Fruit fly (Drosophila melanogaster): ENCODE data around the gene CG11714.

CG11714 gene

DNA sequence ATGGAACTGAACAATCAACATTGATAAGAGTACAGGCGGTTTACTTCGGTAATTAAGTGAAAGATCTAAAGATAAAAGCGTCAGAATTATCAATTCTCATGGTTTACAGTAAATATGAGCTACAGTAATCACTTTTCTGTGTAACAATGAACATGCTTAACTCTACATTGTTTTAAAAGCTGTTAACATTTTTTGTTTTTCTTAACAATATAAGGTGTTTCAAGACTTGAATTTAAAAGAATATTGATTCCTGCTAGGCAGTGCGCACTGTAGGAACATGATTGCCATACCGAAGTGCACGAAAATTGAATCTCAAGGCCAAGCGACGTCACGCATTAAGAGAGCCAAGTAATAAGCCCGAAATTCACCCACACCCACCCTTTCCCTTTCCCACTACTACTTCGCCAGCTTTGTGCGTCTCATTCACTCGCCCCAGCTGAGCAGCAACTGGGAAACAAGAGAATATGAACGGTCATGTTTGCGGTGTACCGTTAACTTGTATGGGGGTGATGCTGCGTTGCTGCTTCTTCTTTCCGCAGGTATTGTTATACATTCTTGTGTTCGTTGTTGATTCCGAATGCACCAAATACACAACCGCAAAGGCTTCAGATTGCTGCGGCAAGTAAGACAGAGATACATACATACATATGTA lies 31.2 kb downstream of the CG11714 start (continued):
- TF ChIP-seq mirr (GFP tag; optimal IDR thresholded peaks at IDR 0.05) (peak; percentile 31), CG14014 (GFP tag; IDR thresholded peaks at IDR 0.05) (peak; percentile 53; the same call in 1 of the 2 replicates), pros (GFP tag; optimal IDR thresholded peaks at IDR 0.05) (peak; percentile 57), Drgx (GFP tag; IDR thresholded peaks at IDR 0.05) (peak; percentile 60), sna (GFP tag; IDR thresholded peaks at IDR 0.05; ENCODE audit: partially characterized antibody) (no peak), Abd-B (GFP tag; optimal IDR thresholded peaks at IDR 0.05) (peak; percentile 37), CG18262 (tag; optimal IDR thresholded peaks at IDR 0.05) (peak; percentile 66), nmo (GFP tag; optimal IDR thresholded peaks at IDR 0.05) (peak; percentile 63), vnd (GFP tag; IDR thresholded peaks at IDR 0.05; ENCODE audit: partially characterized antibody) (no peak), Pdp1 (GFP tag; optimal IDR thresholded peaks at IDR 0.05) (peak; percentile 33 to 50), Fer3 (tag; optimal IDR thresholded peaks at IDR 0.05) (peak; percentile 72), fd96Cb (tag; optimal IDR thresholded peaks at IDR 0.05) (peak; percentile 50), MTF-1 (GFP tag; optimal IDR thresholded peaks at IDR 0.05; ENCODE audit: borderline replicate concordance) (no peak), HLH54F (GFP tag; optimal IDR thresholded peaks at IDR 0.05) (no peak), CG17802 (tag; optimal IDR thresholded peaks at IDR 0.05) (no peak), cas (GFP tag; IDR thresholded peaks at IDR 0.05) (no peak), ham (GFP tag; IDR thresholded peaks at IDR 0.05) (no peak), CG32772 (GFP tag; IDR thresholded peaks at IDR 0.05) (peak; percentile 58; the same call in 1 of the 2 replicates), phol (tag; optimal IDR thresholded peaks at IDR 0.05) (peak; percentile 60), bigmax (GFP tag; optimal IDR thresholded peaks at IDR 0.05) (no peak), CG18476 (GFP tag; optimal IDR thresholded peaks at IDR 0.05) (no peak), Opbp (GFP tag; IDR thresholded peaks at IDR 0.05; ENCODE audit: partially characterized antibody) (no peak), CG1529 (GFP tag; optimal IDR thresholded peaks at IDR 0.05) (no peak), CTCF (GFP tag; optimal IDR thresholded peaks at IDR 0.05) (no peak), tup (GFP tag; optimal IDR thresholded peaks at IDR 0.05) (no peak), eyg (GFP tag; optimal IDR thresholded peaks at IDR 0.05) (peak; percentile 42), hkb (optimal IDR thresholded peaks at IDR 0.05) (no peak), hkb (GFP tag; IDR thresholded peaks at IDR 0.05) (peak; percentile 73), sens-2 (GFP tag; IDR thresholded peaks at IDR 0.05) (no peak), CG3847 (GFP tag; IDR thresholded peaks at IDR 0.05) (peak; percentile 64), HLH3B (GFP tag; IDR thresholded peaks at IDR 0.05) (peak; percentile 71), dm (GFP tag; optimal IDR thresholded peaks at IDR 0.05) (no peak), BtbVII (GFP tag; optimal IDR thresholded peaks at IDR 0.05) (peak; percentile 61), CG32767 (GFP tag; IDR thresholded peaks at IDR 0.05) (peak; percentile 49; the same call in 1 of the 2 replicates), prd (optimal IDR thresholded peaks at IDR 0.05) (no peak), prd (GFP tag; IDR thresholded peaks at IDR 0.05) (peak; percentile 85), CG14710 (tag; optimal IDR thresholded peaks at IDR 0.05) (peak; percentile 34), bab2 (GFP tag; optimal IDR thresholded peaks at IDR 0.05) (peak; percentile 63)

dm6 chr3L:11490539-11490938 lies 32.0 kb downstream of the CG11714 start:
- TF ChIP-seq grn (GFP tag; optimal IDR thresholded peaks at IDR 0.05) (peak; percentile 55), fd3F (GFP tag; optimal IDR thresholded peaks at IDR 0.05) (no peak), sens (GFP tag) (peak; percentile 24)
